Worm (Caenorhabditis elegans) whole organism, L3 larva: ENCODE results near the gene acp-5.

ENCODE experiments used
- R02D3.7 ChIP-seq: fragments of 150-350 bp; optimal IDR thresholded peaks from 2 replicates; lab custom pipeline; 2014; ENCODE audit warnings: missing biosample characterization, missing genetic modification characterization
- elt-3 ChIP-seq, 3 experiments: fragments of 150-350 bp in 1 of 3; sonication (generic microtip) in 2 of 3; optimal IDR thresholded peaks; 2 replicates in 2 of 3; 4 replicates in 1 of 3; lab custom pipeline; 2014 to 2017; ENCODE audit warnings: missing biosample characterization in 3 of 3, missing genetic modification characterization in 3 of 3
- fos-1 ChIP-seq: fragments of 150-350 bp; optimal IDR thresholded peaks from 2 replicates; lab custom pipeline; 2014; ENCODE audit warnings: missing biosample characterization, missing genetic modification characterization
- nhr-11 ChIP-seq: fragments of 150-350 bp; optimal IDR thresholded peaks from 2 replicates; lab custom pipeline; 2014; ENCODE audit warnings: missing biosample characterization, missing genetic modification characterization
- nhr-28 ChIP-seq: fragments of 150-350 bp; optimal IDR thresholded peaks from 2 replicates; lab custom pipeline; 2014; ENCODE audit warnings: missing biosample characterization, missing genetic modification characterization

- TF ChIP-seq elt-3 (tag; optimal IDR thresholded peaks at IDR 0.05; lab: Kevin White, UChicago) (no peak), fos-1 (tag; lab: Kevin White, UChicago) (no peak), R02D3.7 (tag; lab: Kevin White, UChicago) (no peak), nhr-28 (tag; lab: Kevin White, UChicago) (no peak), nhr-11 (tag; lab: Kevin White, UChicago) (no peak)
These were observed 10.4 kb downstream of the acp-5 start, which contains the start of gene dct-11 for ce11 chrX:5839643-5840042.
